Fruit fly (Drosophila melanogaster) Kc167 (cell line): ENCODE results near the gene qtc.

ENCODE experiments used
- Myc ChIP-seq: fragments of >200 bp; optimal IDR thresholded peaks from 2 replicates; lab custom pipeline; 2017; ENCODE audit warnings: missing external identifiers
- Sin3A ChIP-seq: fragments of >200 bp; optimal IDR thresholded peaks from 2 replicates; lab custom pipeline; 2018; ENCODE audit warnings: missing external identifiers
- h ChIP-seq: fragments of >200 bp; optimal IDR thresholded peaks from 3 replicates; lab custom pipeline; 2018; ENCODE audit warnings: missing external identifiers
- psq ChIP-seq: fragments of >200 bp; optimal IDR thresholded peaks from 2 replicates; lab custom pipeline; 2017; ENCODE audit warnings: missing external identifiers
- ttk ChIP-seq: sonication (Bioruptor generic); optimal IDR thresholded peaks from 2 replicates; lab custom pipeline; 2017; ENCODE audit warnings: missing external identifiers

- no peak for TF ChIP-seq Sin3A (lab: Kevin White, UChicago)
- no peak for TF ChIP-seq h (lab: Kevin White, UChicago)
- no peak for TF ChIP-seq psq (lab: Kevin White, UChicago)
- no peak for TF ChIP-seq ttk (lab: Kevin White, UChicago)
- TF ChIP-seq Myc: no peak
Observed at dm6 chr2L:5093772-5094350, 33.2 kb downstream of the qtc start, which contains the start of gene CG5828.
